Fruit fly (Drosophila melanogaster) whole organism, embryonic: ENCODE data around the gene tipE.

Experiments used
- Ada2b ChIP-seq: fragments of 200-800 bp; sonication (Bioruptor generic); IDR thresholded peaks from 2 replicates; pipeline ENCODE4 v1.3.6; 2022; ENCODE audit warnings: missing biosample characterization, missing genetic modification characterization
- Atf6 ChIP-seq: fragments of 200-800 bp; sonication (Bioruptor generic); IDR thresholded peaks from 2 replicates; pipeline ENCODE4 v1.3.6; 2022; ENCODE audit warnings: missing biosample characterization, missing genetic modification characterization
- Blimp-1 ChIP-seq: fragments of 200-800 bp; sonication (Bioruptor generic); optimal IDR thresholded peaks from 3 replicates; lab custom pipeline; 2018; ENCODE audit warnings: missing biosample characterization, missing genetic modification characterization, mild to moderate bottlenecking, moderate library complexity, missing genetic modification reagents
- CG12155 ChIP-seq: fragments of 200-800 bp; sonication (Bioruptor generic); optimal IDR thresholded peaks from 3 replicates; lab custom pipeline; 2016; ENCODE audit warnings: missing biosample characterization, missing genetic modification characterization
- CG13775 ChIP-seq: fragments of 200-800 bp; sonication (Bioruptor generic); optimal IDR thresholded peaks from 3 replicates; lab custom pipeline; 2017; ENCODE audit warnings: missing biosample characterization, mild to moderate bottlenecking, missing genetic modification characterization
- CG15514 ChIP-seq: fragments of 200-800 bp; sonication (Bioruptor generic); optimal IDR thresholded peaks from 3 replicates; lab custom pipeline; 2017; ENCODE audit warnings: missing biosample characterization, missing genetic modification characterization, mild to moderate bottlenecking, moderate library complexity, missing genetic modification reagents
- CG15601 ChIP-seq: fragments of 200-800 bp; sonication (Bioruptor generic); optimal IDR thresholded peaks from 3 replicates; lab custom pipeline; 2019; ENCODE audit warnings: missing biosample characterization, mild to moderate bottlenecking, missing genetic modification characterization, moderate library complexity
- CG1602 ChIP-seq: fragments of 200-800 bp; sonication (Bioruptor generic); optimal IDR thresholded peaks from 3 replicates; lab custom pipeline; 2016; ENCODE audit warnings: missing biosample characterization, missing genetic modification characterization
- CG18599 ChIP-seq: fragments of 200-800 bp; sonication (Bioruptor generic); optimal IDR thresholded peaks from 3 replicates; lab custom pipeline; 2017; ENCODE audit warnings: missing biosample characterization, missing genetic modification characterization, mild to moderate bottlenecking, moderate library complexity, missing genetic modification reagents
- CG2712 ChIP-seq: fragments of 200-800 bp; optimal IDR thresholded peaks from 3 replicates; lab custom pipeline; 2019; ENCODE audit warnings: missing biosample characterization, mild to moderate bottlenecking, missing genetic modification characterization, moderate library complexity
- CG3838 ChIP-seq: fragments of 200-800 bp; sonication (Bioruptor generic); optimal IDR thresholded peaks from 3 replicates; lab custom pipeline; 2016; ENCODE audit warnings: missing biosample characterization, missing genetic modification characterization
- CG3995 ChIP-seq: fragments of 200-800 bp; sonication (Bioruptor generic); optimal IDR thresholded peaks from 3 replicates; lab custom pipeline; 2016; ENCODE audit warnings: missing biosample characterization, missing genetic modification characterization
- CG42726 ChIP-seq: fragments of 200-800 bp; sonication (Bioruptor generic); IDR thresholded peaks from 2 replicates; pipeline ENCODE4 v1.3.6; 2022; ENCODE audit warnings: missing biosample characterization, missing genetic modification characterization; ENCODE audit not compliant: partially characterized antibody
- CG6765 ChIP-seq: fragments of 200-800 bp; sonication (Bioruptor generic); optimal IDR thresholded peaks from 3 replicates; lab custom pipeline; 2017; ENCODE audit warnings: missing biosample characterization, mild to moderate bottlenecking, missing genetic modification characterization
- CG8281 ChIP-seq: fragments of 200-800 bp; sonication (Bioruptor generic); optimal IDR thresholded peaks from 2 replicates; lab custom pipeline; 2018; ENCODE audit warnings: missing biosample characterization, mild to moderate bottlenecking, missing genetic modification characterization, moderate library complexity
- CG9727 ChIP-seq: fragments of 200-800 bp; sonication (Bioruptor generic); optimal IDR thresholded peaks from 3 replicates; lab custom pipeline; 2017; ENCODE audit warnings: missing biosample characterization, mild to moderate bottlenecking, missing genetic modification characterization
- CTCF ChIP-seq: fragments of 200-800 bp; sonication (Bioruptor generic); optimal IDR thresholded peaks from 2 replicates; lab custom pipeline; 2017; ENCODE audit warnings: missing biosample characterization, mild to moderate bottlenecking, missing genetic modification characterization, moderate library complexity
- D19A ChIP-seq: fragments of 200-800 bp; optimal IDR thresholded peaks from 3 replicates; lab custom pipeline; 2019; ENCODE audit warnings: missing biosample characterization, mild to moderate bottlenecking, missing genetic modification characterization, moderate library complexity
- Dbx ChIP-seq: fragments of 200-800 bp; sonication (Bioruptor generic); IDR thresholded peaks from 3 replicates; pipeline ENCODE4 v1.3.6; 2022; ENCODE audit warnings: missing biosample characterization, missing genetic modification characterization
- Dp ChIP-seq: fragments of 200-800 bp; sonication (Bioruptor generic); optimal IDR thresholded peaks from 2 replicates; lab custom pipeline; 2018; ENCODE audit warnings: missing biosample characterization, mild to moderate bottlenecking, missing genetic modification characterization, moderate library complexity
- Gsc ChIP-seq: fragments of 200-800 bp; sonication (Bioruptor generic); IDR thresholded peaks from 2 replicates; pipeline ENCODE4 v1.3.6; 2022; ENCODE audit warnings: missing biosample characterization, missing genetic modification characterization
- Hey ChIP-seq: fragments of 200-800 bp; sonication (Bioruptor generic); optimal IDR thresholded peaks from 3 replicates; lab custom pipeline; 2018; ENCODE audit warnings: missing biosample characterization, mild to moderate bottlenecking, missing genetic modification characterization
- HmgD ChIP-seq: fragments of 200-800 bp; sonication (Bioruptor generic); optimal IDR thresholded peaks from 3 replicates; lab custom pipeline; 2016; ENCODE audit warnings: missing biosample characterization, missing genetic modification characterization
- Pdp1 ChIP-seq, 2 experiments: fragments of 200-800 bp; sonication (Bioruptor generic); optimal IDR thresholded peaks; 3 replicates each; lab custom pipeline; 2016; ENCODE audit warnings: missing biosample characterization in 2 of 2, missing genetic modification characterization in 2 of 2, mild to moderate bottlenecking in 1 of 2, moderate library complexity in 1 of 2
- Rfx ChIP-seq: fragments of 200-800 bp; sonication (Bioruptor generic); IDR thresholded peaks from 2 replicates; pipeline ENCODE4 v1.3.6; 2022; ENCODE audit warnings: missing biosample characterization, missing genetic modification characterization
- Scr ChIP-seq: fragments of 200-800 bp; sonication (Bioruptor generic); IDR thresholded peaks from 2 replicates; pipeline ENCODE4 v1.3.6; 2022; ENCODE audit warnings: missing biosample characterization, missing genetic modification characterization; ENCODE audit not compliant: partially characterized antibody
- Side ChIP-seq: fragments of 200-800 bp; sonication (Bioruptor generic); optimal IDR thresholded peaks from 2 replicates; lab custom pipeline; 2016; ENCODE audit warnings: missing biosample characterization, missing genetic modification characterization
- al ChIP-seq: fragments of 200-800 bp; sonication (Bioruptor generic); IDR thresholded peaks from 2 replicates; pipeline ENCODE4 v1.3.6; 2022; ENCODE audit warnings: missing biosample characterization, missing genetic modification characterization
- chif ChIP-seq, 2 experiments: fragments of 200-800 bp; sonication (Bioruptor generic); optimal IDR thresholded peaks; 3 replicates each; lab custom pipeline; 2016; ENCODE audit warnings: missing biosample characterization in 2 of 2, missing genetic modification characterization in 2 of 2
- chn ChIP-seq: fragments of 200-800 bp; sonication (Bioruptor generic); optimal IDR thresholded peaks from 2 replicates; lab custom pipeline; 2016; ENCODE audit warnings: missing biosample characterization, missing genetic modification characterization
- ci ChIP-seq: fragments of 200-800 bp; sonication (Bioruptor generic); IDR thresholded peaks from 3 replicates; pipeline ENCODE4 v1.3.6; 2022; ENCODE audit warnings: missing biosample characterization, missing genetic modification characterization
- da ChIP-seq: fragments of 200-800 bp; sonication (Bioruptor generic); optimal IDR thresholded peaks from 2 replicates; lab custom pipeline; 2016; ENCODE audit warnings: missing biosample characterization, missing genetic modification characterization
- dmrt11E ChIP-seq: fragments of 200-800 bp; sonication (Bioruptor generic); optimal IDR thresholded peaks from 3 replicates; lab custom pipeline; 2018; ENCODE audit warnings: missing biosample characterization, mild to moderate bottlenecking, missing genetic modification characterization, moderate library complexity
- emc ChIP-seq: fragments of 200-800 bp; sonication (Bioruptor generic); optimal IDR thresholded peaks from 2 replicates; lab custom pipeline; 2016; ENCODE audit warnings: missing biosample characterization, missing genetic modification characterization
- eyg ChIP-seq: fragments of 200-800 bp; sonication (Bioruptor generic); optimal IDR thresholded peaks from 3 replicates; lab custom pipeline; 2016; ENCODE audit warnings: missing biosample characterization, missing genetic modification characterization
- gfzf ChIP-seq: fragments of 200-800 bp; sonication (Bioruptor generic); optimal IDR thresholded peaks from 2 replicates; lab custom pipeline; 2016; ENCODE audit warnings: missing biosample characterization, mild to moderate bottlenecking, missing genetic modification characterization, moderate library complexity
- hb ChIP-seq: fragments of 200-800 bp; sonication (Bioruptor generic); IDR thresholded peaks from 3 replicates; pipeline ENCODE4 v1.3.6; 2022; ENCODE audit warnings: missing biosample characterization, missing genetic modification characterization; ENCODE audit not compliant: partially characterized antibody
- inv ChIP-seq: fragments of 200-800 bp; sonication (Bioruptor generic); IDR thresholded peaks from 2 replicates; pipeline ENCODE4 v1.3.6; 2022; ENCODE audit warnings: missing biosample characterization, missing genetic modification characterization; ENCODE audit not compliant: partially characterized antibody
- jing ChIP-seq: fragments of 200-800 bp; sonication (Bioruptor generic); optimal IDR thresholded peaks from 2 replicates; lab custom pipeline; 2018; ENCODE audit warnings: missing biosample characterization, mild to moderate bottlenecking, missing genetic modification characterization
- ken ChIP-seq: fragments of 200-800 bp; sonication (Bioruptor generic); IDR thresholded peaks from 3 replicates; pipeline ENCODE4 v1.3.6; 2022; ENCODE audit warnings: missing biosample characterization, missing genetic modification characterization
- lilli ChIP-seq: fragments of 200-800 bp; sonication (Bioruptor generic); optimal IDR thresholded peaks from 3 replicates; lab custom pipeline; 2016; ENCODE audit warnings: missing biosample characterization, missing genetic modification characterization
- onecut ChIP-seq: fragments of 200-800 bp; sonication (Bioruptor generic); IDR thresholded peaks from 2 replicates; pipeline ENCODE4 v1.3.6; 2022; ENCODE audit warnings: missing biosample characterization, missing genetic modification characterization
- pho ChIP-seq: fragments of 200-800 bp; sonication (Bioruptor generic); optimal IDR thresholded peaks from 2 replicates; lab custom pipeline; 2016; ENCODE audit warnings: missing biosample characterization, missing genetic modification characterization
- ranshi ChIP-seq: fragments of 200-800 bp; sonication (Bioruptor generic); IDR thresholded peaks from 2 replicates; pipeline ENCODE4 v1.3.6; 2022; ENCODE audit warnings: missing biosample characterization, missing genetic modification characterization
- schlank ChIP-seq: fragments of 200-800 bp; sonication (Bioruptor generic); optimal IDR thresholded peaks from 2 replicates; lab custom pipeline; 2018; ENCODE audit warnings: missing biosample characterization, mild to moderate bottlenecking, missing genetic modification characterization
- sim ChIP-seq: fragments of 200-800 bp; sonication (Bioruptor generic); IDR thresholded peaks from 2 replicates; pipeline ENCODE4 v1.3.6; 2022; ENCODE audit warnings: missing biosample characterization, missing genetic modification characterization
- tin ChIP-seq: fragments of 200-800 bp; sonication (Bioruptor generic); optimal IDR thresholded peaks from 3 replicates; lab custom pipeline; 2016; ENCODE audit warnings: missing biosample characterization, missing genetic modification characterization
- ttk ChIP-seq: fragments of 200-800 bp; sonication (Bioruptor generic); IDR thresholded peaks from 2 replicates; pipeline ENCODE4 v2.1.2; 2022; ENCODE audit warnings: missing biosample characterization, missing genetic modification characterization
- tx ChIP-seq: fragments of 200-800 bp; sonication (Bioruptor generic); optimal IDR thresholded peaks from 2 replicates; lab custom pipeline; 2016; ENCODE audit warnings: missing biosample characterization, missing genetic modification characterization
- vvl ChIP-seq: fragments of 200-800 bp; sonication (Bioruptor generic); IDR thresholded peaks from 2 replicates; pipeline ENCODE4 v1.3.6; 2022; ENCODE audit warnings: missing biosample characterization, missing genetic modification characterization

The tipE gene

DNA sequence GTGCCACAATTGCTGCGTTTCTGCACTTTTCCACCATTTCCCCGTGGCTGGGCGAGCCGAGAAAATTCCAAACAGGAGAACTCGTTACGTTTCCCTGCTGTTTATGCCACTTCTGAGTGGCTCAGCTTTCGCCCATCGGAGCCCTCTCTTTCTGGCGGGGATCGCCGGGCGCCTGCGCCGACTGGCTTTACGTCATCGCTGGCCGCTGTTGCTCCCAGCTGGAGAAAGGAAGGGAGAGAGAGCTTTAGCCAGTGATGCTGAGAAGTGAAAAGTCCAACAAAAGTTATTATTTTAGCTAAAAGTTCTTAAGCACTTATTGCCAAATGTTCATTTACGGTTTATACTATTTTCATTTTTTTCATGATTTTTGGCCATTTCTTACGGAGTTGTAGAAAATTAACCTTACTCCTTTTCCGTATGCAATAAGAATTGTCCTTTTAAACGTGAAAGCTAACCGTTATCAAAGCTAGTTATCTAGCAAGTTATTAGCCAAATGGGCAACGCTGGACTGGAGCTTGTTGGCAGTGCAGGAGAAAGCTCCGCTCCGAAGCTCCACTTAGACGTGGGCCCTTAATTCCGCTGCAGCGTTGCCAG is at the start of gene tipE, which contains the start of gene Teh2 (continued):
- TF ChIP-seq Hey (tag; lab: Kevin White, UChicago) (no peak), gfzf (GFP tag; lab: Kevin White, UChicago) (no peak), CTCF (GFP tag; lab: Kevin White, UChicago) (no peak), Gsc (GFP tag; lab: Robert Waterston, UW) (no peak), hb (GFP tag; lab: Robert Waterston, UW) (no peak), CG18599 (GFP tag; lab: Kevin White, UChicago) (peak; percentile 16), CG13775 (GFP tag; lab: Kevin White, UChicago) (no peak), lilli (GFP tag; lab: Kevin White, UChicago) (no peak), HmgD (no peak), D19A (tag; lab: Kevin White, UChicago) (no peak), al (GFP tag; lab: Robert Waterston, UW) (no peak), Pdp1 (GFP tag; optimal IDR thresholded peaks at IDR 0.05; lab: Kevin White, UChicago) (peak in 1 of 2 experiments; percentile 50), CG42726 (no peak), CG8281 (tag; lab: Kevin White, UChicago) (no peak), sim (GFP tag; lab: Robert Waterston, UW) (no peak), eyg (GFP tag; lab: Kevin White, UChicago) (no peak), Dbx (no peak), vvl (GFP tag; lab: Robert Waterston, UW) (no peak), CG15514 (GFP tag; lab: Kevin White, UChicago) (peak; percentile 5), chif (GFP tag; optimal IDR thresholded peaks at IDR 0.05; lab: Kevin White, UChicago) (no peak), CG3995 (GFP tag; lab: Kevin White, UChicago) (peak; percentile 3), Atf6 (GFP tag; lab: Robert Waterston, UW) (no peak), Rfx (GFP tag; lab: Robert Waterston, UW) (no peak), ranshi (GFP tag; lab: Robert Waterston, UW) (no peak), jing (no peak), emc (GFP tag; lab: Kevin White, UChicago) (no peak), ci (GFP tag; lab: Robert Waterston, UW) (no peak)

DNA sequence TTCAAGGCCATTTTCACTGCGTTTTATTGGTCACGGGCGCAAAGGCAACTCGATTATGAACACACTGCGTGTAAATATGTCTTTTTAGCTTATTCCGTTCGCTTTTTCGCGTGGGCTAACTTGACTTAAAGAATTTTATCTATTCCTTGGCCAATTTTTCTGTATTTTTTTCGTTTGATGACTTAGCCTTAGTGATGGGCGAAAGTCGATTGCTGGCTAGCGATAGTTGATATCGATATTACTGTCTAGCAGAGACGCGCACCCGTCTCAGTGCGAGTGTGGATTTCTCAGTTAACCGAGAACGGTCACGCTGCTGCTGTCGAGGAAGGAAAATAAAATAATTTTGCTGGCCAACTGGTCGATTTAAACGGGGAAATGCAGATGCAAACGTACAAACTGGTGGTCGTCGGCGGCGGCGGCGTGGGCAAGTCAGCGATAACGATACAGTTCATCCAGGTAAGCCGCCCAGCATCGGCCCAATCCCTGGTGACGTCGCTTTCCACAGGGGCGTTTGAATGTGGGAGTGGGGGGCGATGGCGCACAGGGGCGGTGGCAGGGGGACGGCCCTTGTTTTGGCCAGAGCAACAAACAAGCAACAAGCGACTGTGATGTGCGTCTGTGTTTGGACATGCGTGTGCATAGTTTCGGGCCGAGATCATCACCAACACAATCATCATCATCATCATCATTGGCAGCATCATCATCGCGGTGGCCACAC is 49.3 kb upstream of the tipE start, which contains the start of the genes Rop and Ras64B:
TSS of gene Rop (minus strand) at position 193 of the 718 bp plus-strand sequence.
TSS of gene Ras64B (plus strand) at position 273 of the 718 bp plus-strand sequence.
- TF ChIP-seq CG2712 (tag; lab: Kevin White, UChicago): peak; percentile 51
- peak; percentile 59 for TF ChIP-seq Dp
- peak; percentile 42 for TF ChIP-seq CG15601 (tag; lab: Kevin White, UChicago)
- TF ChIP-seq inv (GFP tag; lab: Robert Waterston, UW): peak; percentile 79
- TF ChIP-seq tin (GFP tag; lab: Kevin White, UChicago): no peak
- TF ChIP-seq CG12155 (GFP tag; lab: Kevin White, UChicago): peak; percentile 12
- TF ChIP-seq CG3838: no peak
- TF ChIP-seq ken (GFP tag; lab: Robert Waterston, UW): no peak
- TF ChIP-seq da (GFP tag; lab: Kevin White, UChicago): peak; percentile 14
- TF ChIP-seq dmrt11E: no peak
- no peak for TF ChIP-seq Side
- TF ChIP-seq Scr (GFP tag; lab: Robert Waterston, UW): peak; percentile 85
- TF ChIP-seq CG1602 (GFP tag; lab: Kevin White, UChicago): no peak
- TF ChIP-seq onecut: 0 out of 2 replicates have a peak, but pooled peaks have one; percentile 1
- no peak for TF ChIP-seq schlank (tag; lab: Kevin White, UChicago)
- TF ChIP-seq CG6765 (GFP tag; lab: Kevin White, UChicago): no peak
- TF ChIP-seq Gsc (GFP tag; lab: Robert Waterston, UW): no peak
- TF ChIP-seq ttk (GFP tag; lab: Robert Waterston, UW): no peak
- peak; percentile 51 for TF ChIP-seq chn
- no peak for TF ChIP-seq tx (GFP tag; lab: Kevin White, UChicago)
- no peak for TF ChIP-seq Ada2b (GFP tag; lab: Robert Waterston, UW)
- peak; percentile 6 for TF ChIP-seq pho (GFP tag; lab: Kevin White, UChicago)
- TF ChIP-seq CG9727: peak; percentile 20
- TF ChIP-seq lilli (GFP tag; lab: Kevin White, UChicago): peak; percentile 46
- no peak for TF ChIP-seq Blimp-1 (GFP tag; lab: Kevin White, UChicago)
